Worm (Caenorhabditis elegans) whole organism, midembryonic: ENCODE results near the gene F20E11.18.
"Not testable (repeated sequence)": the region's sequence is repeated elsewhere in the genome, so short reads cannot be mapped to it uniquely, and the experiment has no call there.

Experiments
- T22C8.4 ChIP-seq: fragments of 200-800 bp; sonication (Bioruptor generic); IDR thresholded peaks from 2 replicates; pipeline ENCODE4 v1.3.6; 2022; ENCODE audit warnings: missing genetic modification characterization, missing compliant biosample characterization
- cog-1 ChIP-seq: sonication (generic microtip); optimal IDR thresholded peaks from 2 replicates; lab custom pipeline; 2016; ENCODE audit warnings: missing genetic modification characterization, missing compliant biosample characterization
- flt-1 ChIP-seq: fragments of 200-800 bp; sonication (Bioruptor generic); IDR thresholded peaks from 2 replicates; pipeline ENCODE4 v1.3.6; 2022; ENCODE audit warnings: missing genetic modification characterization, missing compliant biosample characterization
- klf-2 ChIP-seq: fragments of 200-800 bp; sonication (Bioruptor generic); conservative IDR thresholded peaks from 2 replicates; pipeline ENCODE4 v1.3.6; 2022; ENCODE audit warnings: missing genetic modification reagents, missing genetic modification characterization, missing compliant biosample characterization
- med-1 ChIP-seq: sonication (generic microtip); optimal IDR thresholded peaks from 2 replicates; lab custom pipeline; 2017; ENCODE audit warnings: missing genetic modification characterization, mild to moderate bottlenecking, missing compliant biosample characterization, antibody characterized with exemption, missing genetic modification reagents; ENCODE audit not compliant: insufficient read depth
- ref-1 ChIP-seq: fragments of 200-800 bp; sonication (Bioruptor generic); conservative IDR thresholded peaks from 2 replicates; pipeline ENCODE4 v1.3.6; 2022; ENCODE audit warnings: missing genetic modification reagents, missing genetic modification characterization, missing compliant biosample characterization
- tab-1 ChIP-seq: fragments of 200-800 bp; sonication (Bioruptor generic); IDR thresholded peaks from 2 replicates; pipeline ENCODE4 v1.3.6; 2022; ENCODE audit warnings: missing genetic modification characterization, missing compliant biosample characterization
- ztf-23 ChIP-seq: fragments of 200-800 bp; sonication (Bioruptor generic); IDR thresholded peaks from 2 replicates; pipeline ENCODE4 v1.3.6; 2022; ENCODE audit warnings: missing genetic modification reagents, missing genetic modification characterization, missing compliant biosample characterization
- ztf-29 ChIP-seq: fragments of 200-800 bp; sonication (Bioruptor generic); IDR thresholded peaks from 2 replicates; pipeline ENCODE4 v1.3.6; 2022; ENCODE audit warnings: missing genetic modification reagents, missing genetic modification characterization, missing compliant biosample characterization

F20E11.18 gene

ce11 chrV:17436492-17436891 lies at the start of gene F20E11.18:
Gene F20E11.18 (minus strand): TSS chrV:17436592.
- TF ChIP-seq ztf-23 (GFP tag; lab: Robert Waterston, UW): no peak
- no peak for TF ChIP-seq ref-1

- TF ChIP-seq flt-1 (no peak), tab-1 (GFP tag; lab: Robert Waterston, UW) (no peak), ref-1 (no peak), T22C8.4 (no peak), cog-1 (tag; lab: Kevin White, UChicago) (no peak), ztf-23 (GFP tag; lab: Robert Waterston, UW) (no peak), ztf-29 (GFP tag; lab: Robert Waterston, UW) (no peak), med-1 (GFP tag; lab: Kevin White, UChicago) (no peak), klf-2 (GFP tag; lab: Robert Waterston, UW) (no peak)
Measured at ce11 chrV:17486034-17486433, 49.6 kb upstream of the F20E11.18 start, which contains the start of gene scl-24. Gene scl-24 (plus strand): TSS chrV:17486334.

ce11 chrV:17485078-17485477 lies 48.7 kb upstream of the F20E11.18 start, which contains the start of gene srh-111:
Gene srh-111 (minus strand): TSS chrV:17485178.
- TF ChIP-seq tab-1 (GFP tag; lab: Robert Waterston, UW) (no peak), flt-1 (no peak), klf-2 (GFP tag; lab: Robert Waterston, UW) (no peak), ref-1 (no peak), ztf-23 (GFP tag; lab: Robert Waterston, UW) (no peak)

- no peak for TF ChIP-seq ref-1
- TF ChIP-seq tab-1 (GFP tag; lab: Robert Waterston, UW): no peak
- TF ChIP-seq cog-1 (tag; lab: Kevin White, UChicago): no peak
- no peak for TF ChIP-seq klf-2 (GFP tag; lab: Robert Waterston, UW)
- TF ChIP-seq ztf-23 (GFP tag; lab: Robert Waterston, UW): no peak
- TF ChIP-seq T22C8.4: no peak
- no peak for TF ChIP-seq flt-1
- TF ChIP-seq ztf-29 (GFP tag; lab: Robert Waterston, UW): no peak
- TF ChIP-seq med-1 (GFP tag; lab: Kevin White, UChicago): no peak
Measured at ce11 chrV:17476490-17476889, 40.1 kb upstream of the F20E11.18 start, which contains the start of gene srbc-61. Gene srbc-61 (plus strand): TSS chrV:17476790.

ce11 chrV:17473699-17474098 lies 37.3 kb upstream of the F20E11.18 start, which contains the start of gene srh-123:
Gene srh-123 (plus strand): TSS chrV:17473999.
- no peak for TF ChIP-seq T22C8.4
- TF ChIP-seq ref-1: no peak
- TF ChIP-seq tab-1 (GFP tag; lab: Robert Waterston, UW): no peak
- no peak for TF ChIP-seq klf-2 (GFP tag; lab: Robert Waterston, UW)
- no peak for TF ChIP-seq cog-1 (tag; lab: Kevin White, UChicago)
- no peak for TF ChIP-seq flt-1
- no peak for TF ChIP-seq ztf-29 (GFP tag; lab: Robert Waterston, UW)
- no peak for TF ChIP-seq med-1 (GFP tag; lab: Kevin White, UChicago)
- TF ChIP-seq ztf-23 (GFP tag; lab: Robert Waterston, UW): no peak

ce11 chrV:17471564-17471963 lies 35.2 kb upstream of the F20E11.18 start, which contains the start of gene srh-235:
Gene srh-235 (minus strand): TSS chrV:17471664.
- no peak for TF ChIP-seq ztf-23 (GFP tag; lab: Robert Waterston, UW)
- no peak for TF ChIP-seq klf-2 (GFP tag; lab: Robert Waterston, UW)
- no peak for TF ChIP-seq cog-1 (tag; lab: Kevin White, UChicago)
- TF ChIP-seq T22C8.4: no peak
- no peak for TF ChIP-seq ref-1
- TF ChIP-seq med-1 (GFP tag; lab: Kevin White, UChicago): no peak
- TF ChIP-seq flt-1: no peak
- TF ChIP-seq ztf-29 (GFP tag; lab: Robert Waterston, UW): no peak
- no peak for TF ChIP-seq tab-1 (GFP tag; lab: Robert Waterston, UW)

- TF ChIP-seq med-1 (GFP tag; lab: Kevin White, UChicago) (no peak), ztf-29 (GFP tag; lab: Robert Waterston, UW) (no peak), flt-1 (no peak), ztf-23 (GFP tag; lab: Robert Waterston, UW) (no peak), cog-1 (tag; lab: Kevin White, UChicago) (no peak), ref-1 (no peak)
Measured at ce11 chrV:17469180-17469579, 32.8 kb upstream of the F20E11.18 start, which contains the start of gene F20E11.17. Gene F20E11.17 (minus strand): TSS chrV:17469280.

- TF ChIP-seq ref-1 (no peak), T22C8.4 (no peak), cog-1 (tag; lab: Kevin White, UChicago) (no peak), ztf-23 (GFP tag; lab: Robert Waterston, UW) (no peak), med-1 (GFP tag; lab: Kevin White, UChicago) (no peak), tab-1 (GFP tag; lab: Robert Waterston, UW) (no peak), flt-1 (no peak), klf-2 (GFP tag; lab: Robert Waterston, UW) (no peak), ztf-29 (GFP tag; lab: Robert Waterston, UW) (no peak)
Measured at ce11 chrV:17467881-17468280, 31.5 kb upstream of the F20E11.18 start.

ce11 chrV:17466751-17467150 lies 30.4 kb upstream of the F20E11.18 start, which contains the start of gene srw-72:
Gene srw-72 (plus strand): TSS chrV:17467051.
- TF ChIP-seq T22C8.4 (no peak), ztf-23 (GFP tag; lab: Robert Waterston, UW) (no peak), med-1 (GFP tag; lab: Kevin White, UChicago) (no peak), flt-1 (no peak), ref-1 (no peak), tab-1 (GFP tag; lab: Robert Waterston, UW) (no peak), cog-1 (tag; lab: Kevin White, UChicago) (no peak), ztf-29 (GFP tag; lab: Robert Waterston, UW) (no peak), klf-2 (GFP tag; lab: Robert Waterston, UW) (no peak)

- TF ChIP-seq klf-2 (GFP tag; lab: Robert Waterston, UW); ztf-23 (GFP tag; lab: Robert Waterston, UW); med-1 (GFP tag; lab: Kevin White, UChicago): not testable (repeated sequence)
Measured at ce11 chrV:17464278-17464677, 27.9 kb upstream of the F20E11.18 start, which contains the start of gene F20E11.7. Gene F20E11.7 (plus strand): TSS chrV:17464578.
